Worm (Caenorhabditis elegans) whole organism, dauer: ENCODE measurements around the gene pus-1.

ENCODE experiments used
- unc-62 ChIP-seq: sonication (generic microtip); optimal IDR thresholded peaks from 2 replicates; lab custom pipeline; 2017; ENCODE audit warnings: missing biosample characterization, missing genetic modification reagents, missing genetic modification characterization

pus-1 gene

DNA sequence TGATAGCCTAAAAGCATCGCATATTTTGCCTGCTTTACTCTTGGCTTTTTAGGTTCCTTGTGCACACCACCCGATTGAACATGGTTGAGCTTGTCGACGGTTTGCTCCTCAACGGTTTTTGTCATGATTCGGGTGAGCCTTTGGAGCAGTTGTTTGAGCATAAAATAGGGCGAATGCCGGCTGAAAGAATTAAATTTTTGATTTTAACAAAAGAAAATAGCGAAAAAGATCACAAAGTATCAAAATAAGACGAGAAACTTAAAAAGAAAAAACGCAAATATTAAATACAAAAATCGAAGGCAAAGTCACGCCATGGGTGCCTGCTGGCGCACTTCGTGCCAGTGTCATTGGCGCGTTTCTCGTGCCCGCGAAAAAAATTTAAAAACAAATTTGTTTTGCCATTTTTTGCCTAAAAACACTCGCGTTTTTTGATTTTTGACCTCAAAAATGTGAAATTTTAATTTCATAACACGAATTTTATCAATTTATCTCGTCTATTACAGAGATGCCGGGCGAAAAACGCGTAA lies at the start of gene pus-1, which contains the start of gene ctps-1:
Gene pus-1 (minus strand): TSS at position 125 of the 527 bp plus-strand sequence.
Gene ctps-1 (plus strand): TSS at position 51 of the 527 bp plus-strand sequence.
- no peak for TF ChIP-seq unc-62 (GFP tag; lab: Kevin White, UChicago)

DNA sequence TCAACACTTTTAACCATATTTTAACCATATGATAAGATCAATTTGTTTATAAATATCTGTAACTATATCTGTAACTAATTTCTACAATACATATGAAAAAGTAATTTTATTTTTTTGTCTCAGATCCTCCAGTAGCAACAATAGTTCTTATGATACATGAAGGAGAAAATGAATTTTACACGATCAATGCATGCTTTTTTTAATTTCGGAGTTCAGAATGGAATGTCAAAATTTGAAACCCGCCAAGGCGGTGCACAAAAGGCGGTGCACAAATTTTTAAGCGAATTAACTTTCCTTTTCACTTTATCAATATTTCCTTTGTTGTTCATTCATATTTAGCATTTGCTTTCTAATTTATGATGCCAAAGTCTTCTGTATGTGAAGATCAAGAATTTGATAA lies 48.2 kb upstream of the pus-1 start, which contains the start of gene clec-25:
Gene clec-25 (plus strand): TSS at position 301 of the 400 bp plus-strand sequence.
- no peak for TF ChIP-seq unc-62 (GFP tag; lab: Kevin White, UChicago)

DNA sequence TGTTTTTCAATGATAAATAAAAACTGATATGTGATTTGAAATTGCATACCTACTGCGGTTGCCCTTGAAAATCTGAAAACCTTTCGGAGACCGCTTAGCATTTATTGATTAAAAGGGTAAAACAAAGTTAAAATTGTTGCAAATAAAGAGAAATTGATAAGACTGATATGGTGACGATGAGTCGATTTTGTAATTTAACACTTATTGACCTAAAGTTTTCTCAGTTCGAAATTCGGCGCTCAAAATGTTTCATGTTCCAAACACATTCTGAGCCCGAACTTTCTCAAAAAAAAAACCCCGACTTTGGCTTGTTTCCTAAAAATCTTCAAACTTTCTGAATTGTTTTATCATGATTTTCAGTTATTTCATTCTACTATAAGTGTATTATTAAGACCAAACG lies 46.2 kb upstream of the pus-1 start, which contains the start of gene clec-40:
Gene clec-40 (minus strand): TSS at position 101 of the 400 bp plus-strand sequence.
- no peak for TF ChIP-seq unc-62 (GFP tag; lab: Kevin White, UChicago)

DNA sequence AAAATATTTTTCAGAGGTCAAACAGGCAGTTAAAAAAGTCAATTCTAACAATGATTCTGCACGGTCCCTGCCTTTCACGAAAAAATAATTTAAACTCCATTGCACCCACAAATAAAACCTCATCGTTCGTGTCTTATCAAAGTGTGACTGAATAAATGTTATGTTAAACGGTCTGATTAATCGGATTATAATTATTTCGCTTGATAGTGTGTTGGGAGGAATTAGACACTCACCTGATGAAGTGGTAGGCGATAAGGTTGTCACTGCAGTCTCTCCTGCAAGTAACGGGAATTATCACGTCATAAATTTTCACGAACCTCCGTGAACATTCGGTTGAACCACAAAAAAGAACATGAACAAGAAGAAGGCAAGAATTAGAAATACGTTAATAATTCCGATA lies 45.5 kb upstream of the pus-1 start:
- TF ChIP-seq unc-62 (GFP tag; lab: Kevin White, UChicago): no peak

DNA sequence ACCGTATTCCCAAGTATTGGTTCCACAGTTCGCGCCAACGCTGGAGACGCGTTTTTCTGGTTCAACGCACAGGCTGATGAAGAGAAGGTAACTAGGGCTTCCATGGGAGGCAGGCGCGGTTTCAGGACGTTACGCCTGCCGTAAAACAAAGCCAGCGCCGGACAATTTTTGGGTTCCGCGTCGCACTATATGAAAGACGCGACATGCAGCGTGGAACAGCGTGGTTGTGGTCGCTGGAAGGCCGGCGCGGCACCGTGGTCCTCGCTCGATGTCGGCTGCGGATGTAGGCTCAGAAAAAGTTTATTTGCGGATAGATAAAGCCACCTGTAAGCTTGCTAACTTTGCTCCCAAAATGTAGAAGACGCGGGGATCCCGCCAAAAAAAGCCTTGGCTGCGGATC lies 43.7 kb upstream of the pus-1 start:
- no peak for TF ChIP-seq unc-62 (GFP tag; lab: Kevin White, UChicago)

DNA sequence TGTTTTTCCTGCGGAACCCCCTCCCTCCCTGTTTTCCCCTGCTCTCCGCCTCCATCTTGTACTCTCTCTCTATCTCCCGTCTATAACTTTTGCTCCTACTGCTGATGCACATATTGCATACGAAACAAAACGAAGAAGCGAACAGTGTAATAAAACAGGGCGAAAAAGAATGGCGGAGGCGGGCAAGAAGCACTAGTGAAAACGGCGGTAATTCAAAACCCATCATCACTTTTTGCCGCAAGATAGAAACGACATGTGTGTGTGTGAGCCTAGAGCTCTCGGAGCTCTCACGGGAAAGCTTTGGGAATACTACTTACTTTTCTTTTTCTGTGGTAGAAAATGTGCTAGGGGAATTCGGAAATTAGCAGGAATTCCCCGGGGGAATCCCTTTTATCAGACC lies 41.3 kb upstream of the pus-1 start:
- no peak for TF ChIP-seq unc-62 (GFP tag; lab: Kevin White, UChicago)

DNA sequence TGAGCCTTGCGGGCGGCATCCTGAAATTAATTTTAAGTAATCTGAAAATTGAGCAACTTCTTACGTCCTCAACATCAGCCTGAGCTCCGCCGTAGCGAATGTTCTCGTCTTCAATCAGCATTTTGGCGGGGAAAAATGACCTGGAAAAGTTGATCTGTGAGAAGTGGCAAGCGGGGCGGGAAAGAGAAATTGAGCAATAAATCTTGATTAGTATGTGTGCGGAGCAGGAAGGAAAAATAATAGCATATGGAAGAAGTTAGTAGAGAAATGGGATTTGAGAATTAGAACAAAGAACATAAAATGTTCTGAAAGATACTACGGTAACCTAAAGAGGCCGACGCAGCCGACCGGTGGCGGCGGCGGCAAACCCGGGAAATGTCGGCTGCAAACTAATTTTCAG lies 40.2 kb upstream of the pus-1 start, which contains the start of gene tni-3:
Gene tni-3 (minus strand): TSS at position 140 of the 400 bp plus-strand sequence.
- TF ChIP-seq unc-62 (GFP tag; lab: Kevin White, UChicago): no peak

DNA sequence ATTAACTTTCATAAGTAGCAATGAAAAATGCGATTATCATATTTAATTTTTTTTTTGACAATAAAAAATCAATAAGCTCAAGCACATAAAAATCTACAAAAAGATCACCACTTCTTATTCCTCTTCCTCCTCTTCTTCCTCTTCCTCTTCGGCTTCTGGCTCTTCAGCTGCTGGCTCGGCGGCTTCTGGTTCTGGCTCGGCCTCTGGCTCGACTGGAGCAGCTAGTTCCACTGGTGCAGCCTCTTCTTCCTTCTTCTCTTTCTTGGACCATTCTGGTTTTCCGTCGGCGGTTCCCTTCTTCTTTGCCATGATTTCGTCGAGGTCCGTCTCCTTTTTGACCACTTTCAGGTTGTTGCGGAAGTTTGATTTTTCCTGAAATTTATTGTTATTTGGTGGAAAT lies 38.9 kb upstream of the pus-1 start:
- TF ChIP-seq unc-62 (GFP tag; lab: Kevin White, UChicago): no peak

DNA sequence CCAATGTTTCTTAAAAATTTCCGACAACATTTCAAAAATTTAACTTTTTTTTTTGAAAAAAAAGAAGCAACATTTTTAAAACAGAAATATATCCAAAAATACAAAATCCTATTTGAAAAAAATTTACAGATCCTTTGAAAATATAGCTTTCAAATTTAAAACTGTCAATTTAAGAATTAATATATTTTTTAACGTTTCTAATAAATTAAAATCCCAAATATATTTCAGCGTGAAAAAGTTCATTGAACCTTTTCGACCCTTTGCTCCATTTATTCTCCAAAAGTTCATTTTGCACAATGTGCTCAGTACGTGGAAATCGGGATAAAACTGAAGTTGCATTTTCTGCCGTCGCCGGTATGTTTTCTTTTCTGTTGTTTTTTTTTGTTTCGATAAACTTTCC lies 38.1 kb upstream of the pus-1 start, which contains the start of gene phy-3:
Gene phy-3 (plus strand): TSS at position 301 of the 400 bp plus-strand sequence.
- no peak for TF ChIP-seq unc-62 (GFP tag; lab: Kevin White, UChicago)

DNA sequence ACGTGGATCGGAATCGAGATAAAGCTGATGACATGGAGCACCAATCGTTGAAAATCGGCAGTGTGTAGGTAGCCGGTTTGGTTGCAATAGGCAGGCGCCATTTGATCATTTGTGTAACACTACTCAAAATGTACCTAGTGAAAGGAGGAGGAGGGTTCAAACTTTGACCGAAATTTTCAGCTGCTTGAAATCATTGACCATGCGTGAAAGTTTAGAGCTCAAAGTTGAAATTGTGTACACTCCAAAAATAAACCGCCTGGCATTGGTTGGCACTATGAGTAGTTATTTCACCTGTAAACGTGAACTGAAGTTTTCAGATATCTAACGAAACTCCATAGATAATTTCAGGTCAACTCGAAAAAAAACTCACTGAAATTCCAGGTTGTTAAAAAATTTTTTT lies 37.2 kb upstream of the pus-1 start, which contains the start of gene srh-215:
Gene srh-215 (minus strand): TSS at position 101 of the 400 bp plus-strand sequence.
- no peak for TF ChIP-seq unc-62 (GFP tag; lab: Kevin White, UChicago)

DNA sequence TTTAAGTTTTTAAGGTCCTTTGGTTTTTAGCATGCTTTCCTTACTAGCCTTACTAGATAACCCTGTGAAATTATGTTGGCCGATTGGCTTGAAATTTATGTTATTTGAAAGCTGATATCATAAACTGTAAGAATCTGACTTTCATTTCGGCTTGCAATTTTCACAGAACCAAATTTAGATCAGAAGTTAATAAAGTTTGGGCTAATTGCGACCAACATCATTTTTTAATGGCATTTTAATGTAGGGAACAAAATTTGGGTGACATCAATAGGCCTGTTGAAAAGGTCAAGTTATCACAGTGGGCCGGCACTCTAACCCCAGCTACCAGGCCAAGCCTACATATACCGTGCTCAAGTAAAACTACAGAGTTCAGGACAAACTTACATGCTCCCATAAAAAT lies 36.6 kb upstream of the pus-1 start:
- no peak for TF ChIP-seq unc-62 (GFP tag; lab: Kevin White, UChicago)

DNA sequence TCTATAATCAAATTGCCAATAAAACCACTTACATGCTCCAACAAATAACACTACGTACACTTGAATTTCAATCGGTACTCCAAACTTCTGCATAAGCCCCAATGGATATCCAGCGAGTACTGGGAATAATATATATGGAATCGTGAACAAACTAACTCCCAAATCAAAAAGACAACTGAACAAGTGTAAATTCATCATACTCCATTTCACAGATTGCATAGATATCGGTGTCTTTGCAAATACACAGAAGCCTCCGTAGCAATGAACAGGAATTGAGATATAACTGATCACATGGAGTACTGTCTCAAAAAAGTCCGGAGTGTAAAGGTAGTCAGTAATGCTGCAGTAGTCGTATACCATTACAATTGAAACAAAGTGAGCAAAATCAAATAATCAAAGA lies 34.6 kb upstream of the pus-1 start, which contains the start of gene srh-214:
Gene srh-214 (minus strand): TSS at position 360 of the 400 bp plus-strand sequence.
- TF ChIP-seq unc-62 (GFP tag; lab: Kevin White, UChicago): no peak

DNA sequence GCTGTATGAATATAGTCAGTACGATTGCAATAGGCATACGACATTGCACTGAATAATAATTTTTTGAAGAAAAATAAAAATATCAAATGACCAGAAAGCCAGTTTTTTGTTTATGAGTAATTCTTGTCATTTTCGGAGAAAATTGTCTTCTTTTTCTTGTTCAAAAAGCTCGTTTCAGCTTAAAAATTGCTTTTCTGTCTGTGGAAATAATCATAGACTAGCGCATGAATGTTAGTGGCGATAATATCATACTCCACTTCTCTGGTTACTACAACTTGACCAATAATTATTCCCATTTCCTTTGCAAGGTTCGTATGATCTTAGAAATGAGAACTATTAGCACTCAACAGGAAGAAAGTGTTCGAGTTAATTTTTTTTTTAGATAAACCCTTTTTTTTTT lies 32.7 kb upstream of the pus-1 start, which contains the start of gene srh-216:
Gene srh-216 (minus strand): TSS at position 101 of the 400 bp plus-strand sequence.
- no peak for TF ChIP-seq unc-62 (GFP tag; lab: Kevin White, UChicago)

DNA sequence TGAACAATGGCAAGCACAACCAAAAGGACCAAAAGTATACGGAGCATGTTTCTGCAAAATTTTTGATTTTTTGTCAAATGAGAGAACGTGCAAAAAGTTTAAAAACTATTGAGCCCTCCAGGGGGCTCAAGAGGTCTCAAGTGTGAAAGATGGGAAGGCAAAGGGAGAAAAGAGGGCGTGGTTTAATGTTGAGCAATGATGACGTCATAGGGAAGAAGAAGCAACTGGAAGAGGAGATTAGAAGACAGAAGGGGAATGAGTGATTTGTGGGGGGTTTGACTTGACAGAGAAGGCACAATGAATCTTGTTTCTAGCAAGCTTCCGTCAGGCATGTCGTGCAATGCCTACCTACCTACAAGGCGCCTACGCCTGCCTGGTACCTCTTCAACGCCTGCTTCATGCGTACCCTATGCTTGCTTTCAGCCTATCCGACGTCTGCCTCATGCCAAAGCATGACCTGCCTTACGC lies 26.6 kb upstream of the pus-1 start, which contains the start of gene T20B3.14:
Gene T20B3.14 (minus strand): TSS at position 51 of the 468 bp plus-strand sequence.
- no peak for TF ChIP-seq unc-62 (GFP tag; lab: Kevin White, UChicago)

DNA sequence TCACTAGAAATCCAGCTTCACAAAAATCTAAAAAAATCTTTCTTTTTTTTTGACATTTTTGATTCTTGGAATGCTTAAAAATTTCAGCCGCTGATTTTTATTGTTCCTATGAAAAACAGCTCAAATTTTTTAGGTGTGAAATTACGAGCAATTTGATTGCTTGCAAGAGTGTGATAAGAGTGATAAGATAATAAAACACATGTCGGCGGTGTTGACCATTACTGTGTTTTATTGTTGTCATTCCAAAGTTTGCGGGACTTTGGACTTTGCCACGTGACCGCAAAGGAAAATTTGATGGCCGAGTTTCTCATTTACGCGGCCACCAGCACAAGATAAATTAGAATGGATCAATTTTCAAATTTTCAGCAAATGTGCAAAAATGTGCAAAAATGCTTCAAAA lies 22.0 kb upstream of the pus-1 start:
- no peak for TF ChIP-seq unc-62 (GFP tag; lab: Kevin White, UChicago)

DNA sequence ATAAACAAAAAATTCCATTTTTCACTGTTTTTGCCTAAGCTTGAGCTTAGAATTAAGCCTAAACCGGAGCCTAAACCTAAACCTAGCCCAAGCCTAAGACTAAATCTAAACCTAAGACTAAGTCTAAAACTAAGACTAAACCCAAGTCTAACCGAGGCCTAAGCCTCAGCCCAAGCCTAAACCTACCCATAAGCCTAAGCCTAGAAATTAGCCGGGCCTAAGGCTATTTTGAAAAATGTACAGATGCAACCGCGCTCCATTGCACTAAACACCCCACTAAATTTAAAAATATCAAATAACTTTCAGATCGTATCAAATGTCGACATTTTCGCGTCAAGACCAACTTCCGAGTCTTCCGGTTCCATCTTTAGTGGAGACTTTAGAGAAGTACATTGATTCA lies 20.5 kb upstream of the pus-1 start, which contains the start of gene T20B3.1:
Gene T20B3.1 (plus strand): TSS at position 301 of the 400 bp plus-strand sequence.
- TF ChIP-seq unc-62 (GFP tag; lab: Kevin White, UChicago): no peak
